Fruit fly (Drosophila melanogaster) whole organism, pupa: ENCODE results near the gene Hr39.
A peak's percentile ranks its signal among the peaks of the same experiment; 100 is the strongest.

Experiments used
- CG10348 ChIP-seq: fragments of 200-800 bp; sonication (Bioruptor generic); IDR thresholded peaks from 2 replicates; pipeline ENCODE4 v1.3.6; 2022; ENCODE audit warnings: missing biosample characterization, missing genetic modification characterization
- CG12605 ChIP-seq: fragments of 200-800 bp; sonication (Bioruptor generic); IDR thresholded peaks from 2 replicates; pipeline ENCODE4 v1.3.6; 2022; ENCODE audit warnings: missing biosample characterization, missing genetic modification characterization
- CG13204 ChIP-seq: fragments of 200-800 bp; sonication (Bioruptor generic); optimal IDR thresholded peaks from 2 replicates; lab custom pipeline; 2018; ENCODE audit warnings: missing biosample characterization, mild to moderate bottlenecking, missing genetic modification characterization, moderate library complexity
- CG14655 ChIP-seq: fragments of 200-800 bp; sonication (Bioruptor generic); optimal IDR thresholded peaks from 3 replicates; lab custom pipeline; 2017; ENCODE audit warnings: mild to moderate bottlenecking, missing biosample characterization, missing genetic modification reagents, missing genetic modification characterization
- CG15710 ChIP-seq: fragments of 200-800 bp; sonication (Bioruptor generic); optimal IDR thresholded peaks from 2 replicates; lab custom pipeline; 2018; ENCODE audit warnings: missing biosample characterization, mild to moderate bottlenecking, missing genetic modification characterization, moderate library complexity
- CG17806 ChIP-seq: fragments of 200-800 bp; sonication (Bioruptor generic); optimal IDR thresholded peaks from 2 replicates; lab custom pipeline; 2018; ENCODE audit warnings: missing biosample characterization, mild to moderate bottlenecking, missing genetic modification characterization, moderate library complexity
- CG32121 ChIP-seq: fragments of 200-800 bp; sonication (Bioruptor generic); IDR thresholded peaks from 2 replicates; pipeline ENCODE4 v1.3.6; 2022; ENCODE audit warnings: missing biosample characterization, missing genetic modification characterization
- CG34367 ChIP-seq: fragments of 200-800 bp; sonication (Bioruptor generic); optimal IDR thresholded peaks from 2 replicates; lab custom pipeline; 2018; ENCODE audit warnings: missing biosample characterization, mild to moderate bottlenecking, missing genetic modification characterization
- CG4496 ChIP-seq: fragments of 200-800 bp; sonication (Bioruptor generic); IDR thresholded peaks from 3 replicates; pipeline ENCODE4 v1.3.6; 2022; ENCODE audit warnings: missing biosample characterization, missing genetic modification characterization
- CG8159 ChIP-seq: fragments of 200-800 bp; sonication (Bioruptor generic); optimal IDR thresholded peaks from 3 replicates; lab custom pipeline; 2018; ENCODE audit warnings: missing biosample characterization, mild to moderate bottlenecking, missing genetic modification characterization, moderate library complexity
- CG8301 ChIP-seq: fragments of 200-800 bp; sonication (Bioruptor generic); optimal IDR thresholded peaks from 2 replicates; lab custom pipeline; 2018; ENCODE audit warnings: missing biosample characterization, mild to moderate bottlenecking, missing genetic modification characterization
- CG9948 ChIP-seq: fragments of 200-800 bp; sonication (Bioruptor generic); optimal IDR thresholded peaks from 2 replicates; lab custom pipeline; 2018; ENCODE audit warnings: missing biosample characterization, mild to moderate bottlenecking, missing genetic modification characterization, moderate library complexity
- D1 ChIP-seq: fragments of 200-800 bp; sonication (Bioruptor generic); optimal IDR thresholded peaks from 2 replicates; lab custom pipeline; 2018; ENCODE audit warnings: missing biosample characterization, mild to moderate bottlenecking, missing genetic modification characterization, moderate library complexity
- EcR ChIP-seq: fragments of 200-800 bp; sonication (Bioruptor generic); optimal IDR thresholded peaks from 3 replicates; lab custom pipeline; 2019; ENCODE audit warnings: missing biosample characterization, missing genetic modification characterization, mild to moderate bottlenecking, moderate library complexity, missing genetic modification reagents
- Ets98B ChIP-seq: fragments of 200-800 bp; sonication (Bioruptor generic); IDR thresholded peaks from 2 replicates; pipeline ENCODE4 v1.3.6; 2022; ENCODE audit warnings: missing biosample characterization, missing genetic modification characterization
- Pif1A ChIP-seq: fragments of 200-800 bp; sonication (Bioruptor generic); optimal IDR thresholded peaks from 3 replicates; lab custom pipeline; 2016; ENCODE audit warnings: missing biosample characterization, missing genetic modification characterization
- Pif1B ChIP-seq: fragments of 200-800 bp; sonication (Bioruptor generic); optimal IDR thresholded peaks from 3 replicates; lab custom pipeline; 2016; ENCODE audit warnings: missing biosample characterization, missing genetic modification characterization
- Snoo ChIP-seq: fragments of 200-800 bp; sonication (Bioruptor generic); optimal IDR thresholded peaks from 3 replicates; lab custom pipeline; 2017; ENCODE audit warnings: missing biosample characterization, mild to moderate bottlenecking, missing genetic modification characterization, inconsistent platforms
- fd96Ca ChIP-seq: fragments of 200-800 bp; sonication (Bioruptor generic); IDR thresholded peaks from 3 replicates; pipeline ENCODE4 v1.3.6; 2022; ENCODE audit warnings: missing biosample characterization, missing genetic modification characterization
- gl ChIP-seq: fragments of 200-800 bp; sonication (Bioruptor generic); optimal IDR thresholded peaks from 2 replicates; lab custom pipeline; 2018; ENCODE audit warnings: missing biosample characterization, mild to moderate bottlenecking, missing genetic modification characterization
- rn ChIP-seq: fragments of 200-800 bp; sonication (Bioruptor generic); IDR thresholded peaks from 2 replicates; pipeline ENCODE4 v1.3.6; 2022; ENCODE audit warnings: missing biosample characterization, missing genetic modification characterization

Gene Hr39

DNA sequence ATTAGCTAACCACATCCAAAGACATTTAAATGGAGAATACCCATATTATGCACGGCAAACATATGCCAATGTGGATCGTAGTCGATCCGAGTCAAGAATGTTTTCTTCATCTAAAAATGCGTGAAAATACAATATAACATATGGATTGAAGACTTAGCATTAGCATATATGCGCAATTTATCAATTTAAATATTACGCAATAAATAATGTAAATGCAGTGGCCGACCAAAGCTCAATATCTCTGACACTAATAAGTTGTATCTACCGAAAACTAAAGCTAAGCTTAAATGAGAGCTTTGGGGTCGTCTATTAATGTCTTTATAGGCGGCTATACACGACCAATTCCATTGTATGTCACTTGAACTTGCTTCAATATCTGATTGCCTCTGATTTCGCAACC is 1.6 kb upstream of the Hr39 start:
- TF ChIP-seq CG12605 (GFP tag; lab: Robert Waterston, UW): no peak
- no peak for TF ChIP-seq CG17806 (tag; lab: Kevin White, UChicago)
- no peak for TF ChIP-seq gl (tag; lab: Kevin White, UChicago)
- no peak for TF ChIP-seq CG13204 (GFP tag; lab: Kevin White, UChicago)
- no peak for TF ChIP-seq CG15710 (tag; lab: Kevin White, UChicago)
- no peak for TF ChIP-seq Pif1A (GFP tag; lab: Kevin White, UChicago)
- no peak for TF ChIP-seq CG8159 (tag; lab: Kevin White, UChicago)
- TF ChIP-seq fd96Ca: no peak
- no peak for TF ChIP-seq Pif1B
- no peak for TF ChIP-seq rn (GFP tag; lab: Robert Waterston, UW)
- no peak for TF ChIP-seq CG10348 (GFP tag; lab: Robert Waterston, UW)

DNA sequence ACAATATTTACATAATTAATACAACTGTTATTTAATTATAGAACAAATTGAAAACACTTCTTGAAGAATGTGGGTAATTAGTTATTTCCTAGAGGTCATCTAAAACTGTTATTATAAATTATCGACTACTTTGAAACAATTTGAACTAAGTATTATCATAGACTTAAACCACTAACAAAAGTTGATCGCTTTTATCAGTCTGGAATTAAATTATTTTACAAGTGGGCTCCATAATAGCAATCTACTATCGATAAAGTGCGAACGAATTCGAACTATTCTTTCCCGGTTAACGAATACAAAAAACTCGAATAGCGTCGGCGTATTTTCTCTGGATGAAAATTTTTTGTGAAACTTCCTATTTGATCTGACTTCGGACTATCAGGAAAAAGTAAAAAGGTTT is 417 bp upstream of the Hr39 start, which contains the start of gene CG31626:
Gene CG31626 (minus strand): TSS at position 101 of the 400 bp plus-strand sequence.
- TF ChIP-seq CG13204 (GFP tag; lab: Kevin White, UChicago) (no peak), Snoo (tag; lab: Kevin White, UChicago) (no peak)

DNA sequence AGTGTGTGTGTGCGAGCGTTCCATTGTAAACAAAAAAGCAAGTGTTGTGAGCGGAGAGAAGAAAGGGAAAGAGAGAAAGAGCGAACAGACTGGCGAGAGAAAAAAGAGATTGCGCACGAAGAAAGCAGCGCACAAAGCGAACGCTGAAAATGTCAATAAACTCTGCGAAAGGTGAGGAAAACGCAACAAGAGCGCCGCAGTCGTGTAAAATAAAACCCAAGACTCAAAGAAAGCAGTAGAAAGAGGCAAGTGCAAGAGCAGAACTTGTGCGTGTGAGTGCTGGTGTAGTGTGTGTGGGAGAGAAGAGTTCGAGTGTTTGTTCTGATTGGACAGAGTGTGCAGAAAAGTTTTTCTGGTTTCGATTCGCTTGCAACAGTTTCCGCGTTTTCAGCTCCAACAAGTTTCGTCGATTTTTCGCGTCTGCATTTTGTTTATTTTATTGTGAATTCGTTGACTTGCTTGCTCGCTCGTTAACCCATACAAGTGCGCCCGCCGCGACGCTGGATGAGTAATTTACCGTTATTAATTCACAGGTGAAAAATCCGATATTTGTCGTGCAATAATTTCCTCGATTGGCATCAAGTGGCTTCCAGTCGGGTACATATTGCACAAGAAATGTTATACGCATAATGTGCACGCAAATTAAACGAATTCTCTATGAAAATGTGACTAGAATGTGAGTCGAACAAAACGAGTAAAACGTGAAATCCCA is 854 bp downstream of the Hr39 start:
- TF ChIP-seq Pif1A (GFP tag; lab: Kevin White, UChicago) (peak; percentile 19), CG12605 (GFP tag; lab: Robert Waterston, UW) (no peak), EcR (peak; percentile 99), CG13204 (GFP tag; lab: Kevin White, UChicago) (peak; percentile 38), D1 (tag; lab: Kevin White, UChicago) (no peak), CG15710 (tag; lab: Kevin White, UChicago) (no peak), Pif1B (peak; percentile 31), CG34367 (tag; lab: Kevin White, UChicago) (peak; percentile 29)

DNA sequence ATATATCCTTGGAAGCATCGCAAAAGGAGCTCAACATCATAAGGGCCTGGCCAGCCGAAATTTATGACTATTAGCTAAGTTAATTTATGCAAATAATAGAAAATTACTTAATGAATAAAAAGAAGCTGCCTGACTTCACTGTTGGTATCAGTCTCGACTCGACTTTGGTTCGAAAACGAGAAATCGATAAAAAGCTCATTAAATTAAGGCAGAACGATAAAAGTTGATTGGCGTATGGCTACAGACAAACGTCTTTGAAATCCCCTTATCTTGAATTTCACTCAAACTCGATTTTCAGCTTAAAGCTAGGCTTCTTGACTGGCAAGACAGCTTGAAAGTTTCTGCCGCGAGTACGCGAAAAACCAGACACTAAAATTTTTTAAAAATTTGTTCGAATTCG is 5.3 kb downstream of the Hr39 start:
- TF ChIP-seq CG4496 (GFP tag; lab: Robert Waterston, UW) (no peak), Pif1B (no peak), CG10348 (GFP tag; lab: Robert Waterston, UW) (no peak), fd96Ca (no peak), CG34367 (tag; lab: Kevin White, UChicago) (no peak)
- TF ChIP-seq, all 21 proteins: peak for 0

DNA sequence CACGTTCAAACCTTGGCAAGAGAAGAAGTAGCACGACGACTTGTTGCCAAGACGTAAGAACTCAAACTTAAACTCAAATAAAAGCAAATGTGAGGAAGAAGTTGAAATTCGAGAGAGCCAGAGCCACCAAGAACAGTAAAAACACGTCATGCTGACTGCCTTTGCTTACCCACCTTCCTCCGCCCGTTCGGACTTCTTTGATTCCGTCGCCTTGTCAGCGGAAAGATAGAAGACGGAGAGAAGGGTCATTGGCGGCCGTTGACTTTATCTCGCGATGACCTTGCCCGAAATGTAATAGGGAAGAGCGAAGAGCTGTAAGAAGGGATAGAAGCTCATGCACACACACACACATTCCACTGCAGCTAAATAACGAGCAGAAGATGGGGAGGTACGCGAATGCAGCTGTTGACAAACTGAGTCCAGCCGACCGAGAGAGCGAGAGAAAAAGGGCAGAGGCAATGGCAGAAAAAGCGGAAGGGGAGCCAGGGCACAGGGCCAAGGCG is 7.0 kb downstream of the Hr39 start:
- TF ChIP-seq CG32121 (GFP tag; lab: Robert Waterston, UW) (no peak), CG8301 (tag; lab: Kevin White, UChicago) (no peak), gl (tag; lab: Kevin White, UChicago) (no peak), CG14655 (no peak), CG9948 (tag; lab: Kevin White, UChicago) (no peak), EcR (peak; percentile 99), Ets98B (no peak), CG15710 (tag; lab: Kevin White, UChicago) (no peak), CG34367 (tag; lab: Kevin White, UChicago) (no peak), Pif1A (GFP tag; lab: Kevin White, UChicago) (no peak), CG8159 (tag; lab: Kevin White, UChicago) (no peak), CG4496 (GFP tag; lab: Robert Waterston, UW) (0 out of 3 replicates have a peak, but pooled peaks have one; percentile 15), Snoo (tag; lab: Kevin White, UChicago) (peak; percentile 2), CG17806 (tag; lab: Kevin White, UChicago) (no peak), CG13204 (GFP tag; lab: Kevin White, UChicago) (peak; percentile 35)

DNA sequence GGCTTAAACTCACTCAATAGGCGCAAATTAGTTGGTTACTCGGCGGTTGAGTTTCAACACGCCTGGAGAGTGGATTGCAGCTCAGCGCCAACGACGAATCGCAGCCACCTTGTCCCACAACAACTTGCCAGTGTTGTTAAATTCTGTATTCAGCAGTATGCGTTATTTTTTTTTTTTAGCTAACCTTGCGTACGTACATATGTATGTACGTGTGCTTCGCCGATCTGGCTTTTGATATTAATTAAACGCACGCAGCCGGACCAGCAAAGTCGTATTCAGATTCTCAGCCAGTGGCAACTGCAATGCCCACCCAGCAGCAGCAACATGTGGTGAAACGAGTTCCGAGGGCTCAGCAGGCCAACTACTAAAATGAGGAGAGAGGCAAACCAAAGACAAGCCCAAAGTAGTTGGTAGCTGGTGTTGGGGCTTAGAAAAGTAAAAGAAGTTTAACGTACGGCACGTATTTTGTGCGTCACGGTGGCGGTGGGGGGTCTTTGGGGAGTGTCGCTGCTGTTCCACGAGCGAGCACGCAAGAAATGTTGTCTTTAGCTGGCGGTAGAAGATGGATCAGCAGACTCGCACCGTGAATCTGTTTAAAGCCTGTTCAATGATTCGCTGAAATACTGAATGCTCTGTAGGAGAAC is 8.2 kb downstream of the Hr39 start:
- 0 out of 2 replicates have a peak, but pooled peaks have one; percentile 11 for TF ChIP-seq CG32121 (GFP tag; lab: Robert Waterston, UW)
- TF ChIP-seq CG12605 (GFP tag; lab: Robert Waterston, UW): 0 out of 2 replicates have a peak, but pooled peaks have one; percentile 17
- TF ChIP-seq CG8159 (tag; lab: Kevin White, UChicago): no peak
- peak; percentile 47 for TF ChIP-seq EcR
- no peak for TF ChIP-seq gl (tag; lab: Kevin White, UChicago)
- peak; percentile 16 for TF ChIP-seq Pif1B
- 0 out of 3 replicates have a peak, but pooled peaks have one; percentile 48 for TF ChIP-seq CG4496 (GFP tag; lab: Robert Waterston, UW)
- TF ChIP-seq Pif1A (GFP tag; lab: Kevin White, UChicago): peak; percentile 7
- TF ChIP-seq Ets98B: 0 out of 2 replicates have a peak, but pooled peaks have one; percentile 5
